Worm (Caenorhabditis elegans): Measurements from ENCODE around the gene F40G12.9.

DNA sequence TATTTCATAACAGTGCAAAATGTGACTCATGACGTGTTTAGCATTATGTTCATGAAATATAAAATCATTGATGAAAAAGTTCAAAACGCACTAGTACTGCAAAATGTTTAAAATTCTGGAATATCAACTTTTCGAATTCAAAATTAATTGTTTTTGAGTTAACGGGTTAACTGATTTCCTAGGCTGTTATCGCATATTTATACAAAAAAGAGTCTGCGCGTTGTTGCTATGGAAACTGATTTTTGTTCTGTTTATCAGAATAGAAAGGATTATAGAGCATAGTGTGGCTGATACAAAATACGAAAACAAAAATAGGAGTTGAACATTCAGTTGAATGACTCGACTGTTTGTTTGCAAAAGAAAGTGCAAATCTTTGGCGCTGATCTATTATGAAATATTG is 35.2 kb downstream of the F40G12.9 start:
- no peak for TF ChIP-seq him-1 (tag; optimal IDR thresholded peaks at IDR 0.05)
- TF ChIP-seq dao-5 (tag; optimal IDR thresholded peaks at IDR 0.05), result no peak
- no peak for TF ChIP-seq W03F9.2 (tag; optimal IDR thresholded peaks at IDR 0.05)
